Worm (Caenorhabditis elegans) whole organism, L3 larva: ENCODE measurements around the gene rab-1.

ENCODE experiments used
- aly-2 ChIP-seq: fragments of 150-350 bp; optimal IDR thresholded peaks from 2 replicates; lab custom pipeline; 2014; ENCODE audit warnings: missing biosample characterization, missing genetic modification characterization
- ama-1 ChIP-seq: fragments of 150-350 bp; optimal IDR thresholded peaks from 2 replicates; lab custom pipeline; 2018
- ceh-16 ChIP-seq: sonication (generic microtip); optimal IDR thresholded peaks from 2 replicates; lab custom pipeline; 2017; ENCODE audit warnings: missing biosample characterization, missing genetic modification characterization
- ceh-9 ChIP-seq: sonication (generic microtip); optimal IDR thresholded peaks from 2 replicates; lab custom pipeline; 2018; ENCODE audit warnings: missing biosample characterization, missing genetic modification characterization
- egl-27 ChIP-seq: sonication (generic microtip); optimal IDR thresholded peaks from 4 replicates; lab custom pipeline; 2017; ENCODE audit warnings: missing biosample characterization, missing genetic modification reagents, missing genetic modification characterization
- egl-5 ChIP-seq: fragments of 150-350 bp; optimal IDR thresholded peaks from 2 replicates; lab custom pipeline; 2017; ENCODE audit warnings: missing biosample characterization, missing genetic modification reagents, missing genetic modification characterization, inconsistent platforms
- elt-2 ChIP-seq: sonication (generic microtip); optimal IDR thresholded peaks from 2 replicates; lab custom pipeline; 2016; ENCODE audit warnings: missing genetic modification reagents, mild to moderate bottlenecking, missing genetic modification characterization, missing compliant biosample characterization
- eor-1 ChIP-seq, 2 experiments: fragments of 150-350 bp; optimal IDR thresholded peaks; 2 replicates each; lab custom pipeline; 2014 to 2018; ENCODE audit warnings: missing biosample characterization in 2 of 2, missing genetic modification characterization in 2 of 2
- fkh-2 ChIP-seq: fragments of 150-350 bp; optimal IDR thresholded peaks from 2 replicates; lab custom pipeline; 2014; ENCODE audit warnings: missing biosample characterization, missing genetic modification reagents, missing genetic modification characterization
- hmg-11 ChIP-seq: sonication (generic microtip); optimal IDR thresholded peaks from 2 replicates; lab custom pipeline; 2016; ENCODE audit warnings: missing genetic modification characterization, missing compliant biosample characterization
- jun-1 ChIP-seq: fragments of 150-350 bp; optimal IDR thresholded peaks from 2 replicates; lab custom pipeline; 2014; ENCODE audit warnings: missing biosample characterization, missing genetic modification reagents, missing genetic modification characterization
- lin-39 ChIP-seq: fragments of 150-350 bp; optimal IDR thresholded peaks from 2 replicates; lab custom pipeline; 2018; ENCODE audit warnings: missing biosample characterization, missing genetic modification reagents, missing genetic modification characterization
- lsy-12 ChIP-seq: sonication (generic microtip); optimal IDR thresholded peaks from 2 replicates; lab custom pipeline; 2016; ENCODE audit warnings: mild to moderate bottlenecking, missing genetic modification characterization, missing compliant biosample characterization
- mml-1 ChIP-seq: fragments of 150-350 bp; sonication (generic microtip); optimal IDR thresholded peaks from 3 replicates; lab custom pipeline; 2014; ENCODE audit warnings: missing biosample characterization, missing genetic modification characterization
- nhr-12 ChIP-seq: fragments of 150-350 bp; optimal IDR thresholded peaks from 2 replicates; lab custom pipeline; 2014; ENCODE audit warnings: missing biosample characterization, missing genetic modification characterization
- nhr-23 ChIP-seq: fragments of 150-350 bp; optimal IDR thresholded peaks from 2 replicates; lab custom pipeline; 2014; ENCODE audit warnings: missing biosample characterization, missing genetic modification reagents, missing genetic modification characterization
- nhr-25 ChIP-seq: sonication (generic microtip); optimal IDR thresholded peaks from 2 replicates; lab custom pipeline; 2017; ENCODE audit warnings: missing biosample characterization, missing genetic modification characterization
- nhr-28 ChIP-seq: fragments of 150-350 bp; optimal IDR thresholded peaks from 2 replicates; lab custom pipeline; 2014; ENCODE audit warnings: missing biosample characterization, missing genetic modification characterization
- nhr-67 ChIP-seq: fragments of 150-350 bp; optimal IDR thresholded peaks from 2 replicates; lab custom pipeline; 2014; ENCODE audit warnings: missing biosample characterization, missing genetic modification characterization
- nhr-76 ChIP-seq: fragments of 150-350 bp; sonication (generic microtip); optimal IDR thresholded peaks from 5 replicates; lab custom pipeline; 2014; ENCODE audit warnings: missing biosample characterization, missing genetic modification characterization
- nhr-77 ChIP-seq: fragments of 150-350 bp; optimal IDR thresholded peaks from 2 replicates; lab custom pipeline; 2014; ENCODE audit warnings: missing biosample characterization, missing genetic modification characterization
- pha-4 ChIP-seq: fragments of 150-350 bp; optimal IDR thresholded peaks from 2 replicates; lab custom pipeline; 2014; ENCODE audit warnings: missing biosample characterization, missing genetic modification reagents, missing genetic modification characterization
- pqm-1 ChIP-seq: fragments of 150-350 bp; optimal IDR thresholded peaks from 2 replicates; lab custom pipeline; 2017; ENCODE audit warnings: missing biosample characterization, missing genetic modification characterization, inconsistent platforms
- snpc-4 ChIP-seq: fragments of 150-350 bp; optimal IDR thresholded peaks from 2 replicates; lab custom pipeline; 2014; ENCODE audit warnings: missing biosample characterization, missing genetic modification characterization
- tbx-2 ChIP-seq: sonication (generic microtip); optimal IDR thresholded peaks from 2 replicates; lab custom pipeline; 2016; ENCODE audit warnings: mild to moderate bottlenecking, missing genetic modification characterization, missing compliant biosample characterization
- unc-39 ChIP-seq: sonication (generic microtip); optimal IDR thresholded peaks from 4 replicates; lab custom pipeline; 2017; ENCODE audit warnings: missing biosample characterization, missing genetic modification characterization
- zag-1 ChIP-seq: fragments of 150-350 bp; optimal IDR thresholded peaks from 2 replicates; lab custom pipeline; 2014; ENCODE audit warnings: missing biosample characterization, missing genetic modification characterization
- ztf-11 ChIP-seq: fragments of 150-350 bp; optimal IDR thresholded peaks from 2 replicates; lab custom pipeline; 2014; ENCODE audit warnings: missing biosample characterization, missing genetic modification characterization

Gene rab-1

DNA sequence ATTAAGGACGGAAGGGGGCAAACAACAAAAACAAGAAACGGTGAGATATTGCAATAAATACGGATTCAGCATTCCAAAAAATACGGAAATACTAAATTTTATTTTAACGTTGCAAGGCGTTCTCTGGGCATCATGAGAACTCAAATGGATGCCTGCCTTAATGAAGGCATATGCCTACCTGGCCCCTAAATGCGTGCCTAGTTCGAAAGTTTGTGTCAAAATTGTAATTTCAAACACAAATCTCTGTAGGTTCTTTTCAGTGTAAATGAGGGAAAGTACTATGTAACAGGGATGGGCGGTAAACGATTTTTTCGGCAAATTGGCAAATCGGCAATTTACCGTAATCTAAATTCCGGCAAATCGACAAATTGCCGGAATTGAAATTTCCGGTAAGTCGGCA, 38.3 kb upstream of the rab-1 start:
- TF ChIP-seq zag-1 (tag; lab: Kevin White, UChicago) (no peak), aly-2 (tag; lab: Kevin White, UChicago) (no peak), hmg-11 (tag; lab: Kevin White, UChicago) (no peak), lsy-12 (tag; lab: Kevin White, UChicago) (no peak), fkh-2 (tag; lab: Kevin White, UChicago) (no peak), ama-1 (lab: Kevin White, UChicago) (no peak), eor-1 (tag; optimal IDR thresholded peaks at IDR 0.05; lab: Kevin White, UChicago) (no peak), tbx-2 (tag; lab: Kevin White, UChicago) (no peak)

DNA sequence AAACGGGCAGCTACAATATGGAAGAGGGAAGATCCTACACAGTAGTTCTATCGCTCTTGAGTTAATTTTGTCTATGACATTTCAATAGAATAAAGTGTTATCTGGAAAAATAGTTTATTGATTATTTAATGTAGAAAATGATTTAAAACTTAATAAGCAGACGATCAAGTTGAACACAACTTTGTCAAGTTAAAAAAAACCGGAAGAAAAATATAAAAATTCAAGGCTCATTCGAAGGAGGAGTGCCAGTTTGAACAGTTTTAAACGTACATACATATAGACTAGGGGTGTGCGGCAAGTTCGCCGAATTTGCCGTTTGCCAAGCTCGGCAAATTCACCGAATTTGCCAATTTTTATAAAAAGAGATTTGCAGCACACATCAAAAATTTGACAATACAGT, 35.4 kb upstream of the rab-1 start, which contains the start of gene egl-2:
Gene egl-2 (minus strand): TSS at position 101 of the 400 bp plus-strand sequence.
- no peak for TF ChIP-seq mml-1 (tag; lab: Kevin White, UChicago)
- TF ChIP-seq ztf-11 (tag; lab: Kevin White, UChicago): no peak
- no peak for TF ChIP-seq nhr-25 (tag; lab: Kevin White, UChicago)
- TF ChIP-seq nhr-23 (tag; lab: Kevin White, UChicago): no peak
- TF ChIP-seq lsy-12 (tag; lab: Kevin White, UChicago): no peak
- TF ChIP-seq hmg-11 (tag; lab: Kevin White, UChicago): no peak
- TF ChIP-seq nhr-76: no peak
- no peak for TF ChIP-seq nhr-12 (tag; lab: Kevin White, UChicago)
- TF ChIP-seq unc-39 (tag; lab: Kevin White, UChicago): no peak
- TF ChIP-seq ceh-9 (tag; lab: Kevin White, UChicago): no peak
- no peak for TF ChIP-seq eor-1 (tag; optimal IDR thresholded peaks at IDR 0.05; lab: Kevin White, UChicago)
- no peak for TF ChIP-seq egl-27 (tag; lab: Kevin White, UChicago)
- no peak for TF ChIP-seq ama-1 (lab: Kevin White, UChicago)

DNA sequence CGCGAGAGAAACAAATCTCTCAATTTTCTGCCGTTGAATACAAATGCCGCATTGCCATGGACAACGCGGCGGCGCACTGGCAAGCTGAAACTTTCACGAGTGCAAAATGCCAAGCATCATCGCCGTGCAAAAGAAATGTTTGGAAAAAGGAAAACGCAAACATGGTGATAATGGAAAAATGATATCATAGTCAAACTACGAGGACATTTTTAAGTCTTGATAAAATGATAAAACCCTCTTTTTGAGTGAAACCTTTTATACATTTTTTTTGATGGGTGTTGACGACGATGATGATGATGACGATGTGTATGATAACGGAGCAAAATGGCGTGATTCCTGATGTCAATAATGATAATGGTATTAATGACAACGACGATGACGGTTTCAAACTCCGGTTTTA, 23.5 kb upstream of the rab-1 start:
- TF ChIP-seq nhr-67 (tag; lab: Kevin White, UChicago) (no peak), elt-2 (tag; lab: Kevin White, UChicago) (peak; percentile 56)
- TF ChIP-seq, all 47 proteins: peak for 1

DNA sequence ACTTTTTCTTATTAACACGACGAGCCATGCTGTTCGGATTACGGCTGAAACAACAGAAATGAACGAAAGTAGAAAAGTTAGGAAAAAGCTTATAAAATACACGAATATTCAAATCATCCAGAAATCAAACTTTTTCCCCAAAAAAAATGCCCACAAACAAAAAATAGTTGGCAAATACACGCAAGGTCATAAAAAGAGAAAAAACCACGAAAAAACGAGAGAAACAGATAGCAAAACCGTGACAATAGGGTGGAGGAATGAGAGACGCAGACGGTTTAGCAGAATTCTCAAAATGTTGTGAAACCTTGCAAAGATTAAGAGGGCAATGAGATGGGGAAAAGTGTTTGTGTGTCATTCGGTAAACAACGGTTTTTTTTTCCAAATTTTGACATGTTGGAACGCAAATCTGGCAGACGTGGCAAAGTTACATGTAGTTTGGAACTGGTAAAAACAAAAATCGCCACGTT, 21.9 kb upstream of the rab-1 start, which contains the start of gene tank-1:
Gene tank-1 (minus strand): TSS at position 51 of the 467 bp plus-strand sequence.
- TF ChIP-seq lin-39 (tag; lab: Kevin White, UChicago) (peak; percentile 14), nhr-77 (no peak), jun-1 (tag; lab: Kevin White, UChicago) (no peak), egl-5 (tag; lab: Kevin White, UChicago) (peak; percentile 91), elt-2 (tag; lab: Kevin White, UChicago) (peak; percentile 11), hmg-11 (tag; lab: Kevin White, UChicago) (peak; percentile 48), pqm-1 (tag; lab: Kevin White, UChicago) (peak; percentile 50), nhr-25 (tag; lab: Kevin White, UChicago) (peak; percentile 74)

DNA sequence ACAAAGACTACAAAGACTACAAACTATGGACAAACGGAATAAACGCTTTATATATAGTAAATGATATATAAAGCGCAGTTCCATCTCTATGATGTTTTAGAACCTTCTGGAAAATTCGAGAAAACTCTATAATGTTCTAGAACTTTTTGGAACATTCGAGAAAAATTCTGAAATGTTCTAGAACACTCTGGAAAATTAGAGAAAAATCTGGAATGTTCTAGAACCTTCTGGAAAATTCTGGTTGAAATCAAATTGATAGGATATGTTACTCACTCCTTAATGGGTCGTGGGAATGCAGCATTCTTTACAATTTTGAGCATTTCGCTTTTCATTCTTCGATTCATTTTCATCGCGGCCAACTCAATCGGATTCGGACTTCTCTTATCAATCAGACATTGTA, 14.7 kb upstream of the rab-1 start:
- no peak for TF ChIP-seq pha-4 (tag; lab: Kevin White, UChicago)

DNA sequence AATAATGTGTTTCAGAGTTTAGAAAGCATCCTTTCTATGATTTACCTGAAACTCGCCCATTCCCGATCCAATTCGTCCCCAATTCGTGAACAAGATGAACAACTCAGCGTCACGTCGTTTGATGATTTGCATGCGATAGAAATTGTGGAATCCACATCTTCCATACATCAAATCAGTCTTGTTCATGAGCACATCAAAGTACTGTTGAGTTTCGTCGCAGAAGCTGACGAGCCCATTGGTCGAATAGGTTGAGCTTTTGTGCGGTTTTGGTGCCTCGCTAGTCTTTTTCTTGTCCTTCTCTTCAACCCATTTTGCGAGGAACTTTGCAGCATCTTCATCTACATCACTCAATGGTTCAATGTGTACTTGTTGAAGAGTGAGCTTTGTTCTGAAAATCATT, 14.1 kb upstream of the rab-1 start:
- TF ChIP-seq nhr-23 (tag; lab: Kevin White, UChicago): no peak
- no peak for TF ChIP-seq zag-1 (tag; lab: Kevin White, UChicago)
- no peak for TF ChIP-seq nhr-67 (tag; lab: Kevin White, UChicago)
- TF ChIP-seq nhr-28 (tag; lab: Kevin White, UChicago): no peak
- TF ChIP-seq egl-27 (tag; lab: Kevin White, UChicago): no peak
- no peak for TF ChIP-seq jun-1 (tag; lab: Kevin White, UChicago)
- no peak for TF ChIP-seq nhr-25 (tag; lab: Kevin White, UChicago)
- no peak for TF ChIP-seq snpc-4
- TF ChIP-seq tbx-2 (tag; lab: Kevin White, UChicago): no peak
- TF ChIP-seq ceh-16: no peak

DNA sequence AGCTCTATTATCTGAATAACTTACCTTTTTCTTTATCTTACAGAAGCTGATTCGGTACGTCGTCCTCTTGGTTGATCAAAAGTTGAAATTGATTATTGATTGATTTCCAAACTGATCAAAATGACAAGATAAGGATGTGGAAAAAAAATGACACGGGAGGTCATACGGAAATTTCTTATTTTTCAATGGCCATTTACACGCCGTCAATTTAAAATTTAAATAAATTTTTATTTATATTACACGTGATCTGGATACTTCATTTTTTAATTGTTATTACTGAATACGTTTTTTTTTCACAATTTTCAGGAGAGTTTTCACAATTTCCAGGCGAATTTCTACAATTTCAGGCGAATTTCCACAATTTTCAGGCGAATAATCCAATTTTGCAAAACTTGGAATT, 12.1 kb upstream of the rab-1 start, which contains the start of gene Y75B7B.2:
Gene Y75B7B.2 (minus strand): TSS at position 101 of the 400 bp plus-strand sequence.
- TF ChIP-seq lsy-12 (tag; lab: Kevin White, UChicago): no peak
